Worm (Caenorhabditis elegans) whole organism, mixed stage, embryonic: ENCODE measurements around the gene his-42.
"Not testable (repeated sequence)": the region's sequence is repeated elsewhere in the genome, so short reads cannot be mapped to it uniquely, and the experiment has no call there.

Source experiments
- ces-1 ChIP-seq: fragments of 150-350 bp; optimal IDR thresholded peaks from 2 replicates; lab custom pipeline; 2014; ENCODE audit warnings: missing biosample characterization, missing genetic modification reagents, missing genetic modification characterization
- lin-13 ChIP-seq: fragments of 150-350 bp; optimal IDR thresholded peaks from 2 replicates; lab custom pipeline; 2014; ENCODE audit warnings: missing biosample characterization, missing genetic modification characterization
- lin-32 ChIP-seq: fragments of 200-800 bp; sonication (Bioruptor generic); optimal IDR thresholded peaks from 2 replicates; lab custom pipeline; 2018; ENCODE audit warnings: mild to moderate bottlenecking, missing genetic modification characterization, missing compliant biosample characterization
- lsy-2 ChIP-seq: fragments of 150-350 bp; optimal IDR thresholded peaks from 2 replicates; lab custom pipeline; 2014; ENCODE audit warnings: missing biosample characterization, missing genetic modification characterization
- mab-5 ChIP-seq: fragments of 150-350 bp; optimal IDR thresholded peaks from 2 replicates; lab custom pipeline; 2014; ENCODE audit warnings: missing biosample characterization, missing genetic modification characterization
- mep-1 ChIP-seq: fragments of 150-350 bp; optimal IDR thresholded peaks from 2 replicates; lab custom pipeline; 2017; ENCODE audit warnings: missing biosample characterization, missing genetic modification reagents, missing genetic modification characterization, inconsistent platforms
- nhr-237 ChIP-seq: fragments of 150-350 bp; optimal IDR thresholded peaks from 2 replicates; lab custom pipeline; 2014; ENCODE audit warnings: missing biosample characterization, missing genetic modification characterization
- nhr-76 ChIP-seq: sonication (generic microtip); optimal IDR thresholded peaks from 2 replicates; lab custom pipeline; 2017; ENCODE audit warnings: missing biosample characterization, missing genetic modification characterization
- pha-4 ChIP-seq: fragments of 150-350 bp; optimal IDR thresholded peaks from 2 replicates; lab custom pipeline; 2018; ENCODE audit warnings: missing biosample characterization, missing genetic modification reagents, missing genetic modification characterization
- snpc-4 ChIP-seq: fragments of 150-350 bp; optimal IDR thresholded peaks from 2 replicates; lab custom pipeline; 2014; ENCODE audit warnings: missing biosample characterization, missing genetic modification characterization
- tbx-8 ChIP-seq: fragments of 200-800 bp; sonication (Bioruptor generic); optimal IDR thresholded peaks from 2 replicates; lab custom pipeline; 2018; ENCODE audit warnings: mild to moderate bottlenecking, missing genetic modification characterization, moderate library complexity, missing compliant biosample characterization
- unc-62 ChIP-seq: fragments of 150-350 bp; optimal IDR thresholded peaks from 2 replicates; lab custom pipeline; 2014; ENCODE audit warnings: missing biosample characterization, missing genetic modification reagents, missing genetic modification characterization
- zip-8 ChIP-seq: fragments of 150-350 bp; optimal IDR thresholded peaks from 2 replicates; lab custom pipeline; 2014; ENCODE audit warnings: missing biosample characterization, missing genetic modification characterization
- ztf-11 ChIP-seq: fragments of 150-350 bp; optimal IDR thresholded peaks from 2 replicates; lab custom pipeline; 2014; ENCODE audit warnings: missing biosample characterization, missing genetic modification characterization

DNA sequence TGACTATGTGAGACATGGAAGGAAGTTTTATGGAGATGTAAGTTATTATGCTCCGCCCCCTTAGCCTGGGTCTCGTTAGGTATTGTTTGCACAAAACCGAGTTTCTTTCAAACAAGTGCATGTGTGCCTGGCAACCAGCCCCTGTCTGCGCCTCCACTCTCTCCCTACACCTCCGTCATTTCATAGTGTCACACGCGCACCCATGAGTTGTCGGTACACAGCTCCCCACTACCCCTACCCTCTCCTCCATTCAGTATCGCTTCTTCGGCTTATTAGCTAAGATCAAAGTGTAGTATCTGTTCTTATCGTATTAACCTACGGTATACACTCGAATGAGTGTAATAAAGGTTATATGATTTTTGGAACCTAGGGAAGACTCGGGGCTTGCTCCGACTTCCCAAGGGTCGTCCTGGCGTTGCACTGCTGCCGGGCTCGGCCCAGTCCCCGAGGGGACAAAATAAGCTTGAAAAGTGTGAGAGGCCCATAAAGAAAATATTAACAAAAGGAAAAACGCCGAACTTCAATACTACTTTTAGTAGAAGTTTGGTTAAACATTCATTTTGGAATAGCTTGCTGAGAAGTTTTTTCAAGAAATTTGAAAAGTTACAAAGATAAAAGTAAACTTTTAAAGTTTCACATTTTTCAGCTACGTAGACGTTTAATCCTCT, 24.2 kb upstream of the his-42 start:
- not testable (repeated sequence) for TF ChIP-seq nhr-76 (tag; lab: Kevin White, UChicago); nhr-237 (tag; lab: Kevin White, UChicago); mep-1 (tag; lab: Kevin White, UChicago); ztf-11; zip-8 (tag; lab: Kevin White, UChicago); mab-5 (tag; lab: Kevin White, UChicago); snpc-4 (tag; lab: Kevin White, UChicago); lsy-2 (tag; lab: Kevin White, UChicago); ces-1 (GFP tag; lab: Kevin White, UChicago); unc-62 (GFP tag; lab: Kevin White, UChicago); lin-32; pha-4 (tag; lab: Kevin White, UChicago); tbx-8; lin-13 (tag; lab: Kevin White, UChicago)
